Worm (Caenorhabditis elegans) whole organism, mixed stage, embryonic: ENCODE results near the gene str-118.

Source experiments
- M03D4.4 ChIP-seq: sonication (generic microtip); optimal IDR thresholded peaks from 2 replicates; lab custom pipeline; 2017; ENCODE audit warnings: mild to moderate bottlenecking, missing genetic modification characterization, missing compliant biosample characterization
- bed-3 ChIP-seq: fragments of 200-800 bp; sonication (Bioruptor generic); optimal IDR thresholded peaks from 3 replicates; lab custom pipeline; 2018; ENCODE audit warnings: mild to moderate bottlenecking, missing genetic modification characterization, moderate library complexity, missing compliant biosample characterization
- blmp-1 ChIP-seq: fragments of 150-350 bp; optimal IDR thresholded peaks from 2 replicates; lab custom pipeline; 2014; ENCODE audit warnings: missing biosample characterization, missing genetic modification characterization
- ceh-39 ChIP-seq: fragments of 150-350 bp; optimal IDR thresholded peaks from 2 replicates; lab custom pipeline; 2014; ENCODE audit warnings: missing biosample characterization, missing genetic modification characterization
- ceh-43 ChIP-seq: fragments of 200-800 bp; sonication (Bioruptor generic); optimal IDR thresholded peaks from 2 replicates; lab custom pipeline; 2018; ENCODE audit warnings: mild to moderate bottlenecking, missing genetic modification characterization, moderate library complexity, missing compliant biosample characterization
- ceh-83 ChIP-seq: fragments of 200-800 bp; sonication (Bioruptor generic); optimal IDR thresholded peaks from 2 replicates; lab custom pipeline; 2018; ENCODE audit warnings: mild to moderate bottlenecking, missing genetic modification characterization, missing compliant biosample characterization
- cnd-1 ChIP-seq: fragments of 200-800 bp; sonication (Bioruptor generic); optimal IDR thresholded peaks from 2 replicates; lab custom pipeline; 2018; ENCODE audit warnings: mild to moderate bottlenecking, missing genetic modification characterization, missing compliant biosample characterization
- drap-1 ChIP-seq: fragments of 200-800 bp; sonication (Bioruptor generic); optimal IDR thresholded peaks from 3 replicates; lab custom pipeline; 2018; ENCODE audit warnings: mild to moderate bottlenecking, missing genetic modification characterization, missing compliant biosample characterization
- elt-1 ChIP-seq: sonication (generic microtip); optimal IDR thresholded peaks from 2 replicates; lab custom pipeline; 2017; ENCODE audit warnings: missing genetic modification characterization, mild to moderate bottlenecking, missing compliant biosample characterization, antibody characterized with exemption, moderate library complexity, borderline replicate concordance; ENCODE audit not compliant: insufficient read depth
- elt-3 ChIP-seq: fragments of 150-350 bp; optimal IDR thresholded peaks from 2 replicates; lab custom pipeline; 2014; ENCODE audit warnings: missing biosample characterization, missing genetic modification characterization
- flh-1 ChIP-seq: fragments of 200-800 bp; sonication (Bioruptor generic); optimal IDR thresholded peaks from 2 replicates; lab custom pipeline; 2018; ENCODE audit warnings: mild to moderate bottlenecking, missing genetic modification characterization, moderate library complexity, missing compliant biosample characterization
- ham-2 ChIP-seq: fragments of 200-800 bp; sonication (Bioruptor generic); optimal IDR thresholded peaks from 2 replicates; lab custom pipeline; 2018; ENCODE audit warnings: mild to moderate bottlenecking, missing genetic modification characterization, missing compliant biosample characterization
- hlh-1 ChIP-seq: fragments of 150-350 bp; optimal IDR thresholded peaks from 2 replicates; lab custom pipeline; 2014; ENCODE audit warnings: missing biosample characterization, missing genetic modification reagents, missing genetic modification characterization
- lin-13 ChIP-seq: fragments of 150-350 bp; optimal IDR thresholded peaks from 2 replicates; lab custom pipeline; 2014; ENCODE audit warnings: missing biosample characterization, missing genetic modification characterization
- lin-32 ChIP-seq: fragments of 200-800 bp; sonication (Bioruptor generic); optimal IDR thresholded peaks from 2 replicates; lab custom pipeline; 2018; ENCODE audit warnings: mild to moderate bottlenecking, missing genetic modification characterization, missing compliant biosample characterization
- lsy-2 ChIP-seq: fragments of 150-350 bp; optimal IDR thresholded peaks from 2 replicates; lab custom pipeline; 2014; ENCODE audit warnings: missing biosample characterization, missing genetic modification characterization
- mab-5 ChIP-seq: fragments of 150-350 bp; optimal IDR thresholded peaks from 2 replicates; lab custom pipeline; 2014; ENCODE audit warnings: missing biosample characterization, missing genetic modification characterization
- mep-1 ChIP-seq: fragments of 150-350 bp; optimal IDR thresholded peaks from 2 replicates; lab custom pipeline; 2017; ENCODE audit warnings: missing biosample characterization, missing genetic modification reagents, missing genetic modification characterization, inconsistent platforms
- mls-2 ChIP-seq: sonication (generic microtip); optimal IDR thresholded peaks from 2 replicates; lab custom pipeline; 2016; ENCODE audit warnings: mild to moderate bottlenecking, missing genetic modification characterization, moderate library complexity, missing compliant biosample characterization
- nhr-12 ChIP-seq: fragments of 150-350 bp; optimal IDR thresholded peaks from 2 replicates; lab custom pipeline; 2014; ENCODE audit warnings: missing biosample characterization, missing genetic modification characterization
- nhr-2 ChIP-seq: fragments of 150-350 bp; optimal IDR thresholded peaks from 2 replicates; lab custom pipeline; 2014; ENCODE audit warnings: missing biosample characterization, missing genetic modification characterization
- nhr-237 ChIP-seq: fragments of 150-350 bp; optimal IDR thresholded peaks from 2 replicates; lab custom pipeline; 2014; ENCODE audit warnings: missing biosample characterization, missing genetic modification characterization
- nhr-28 ChIP-seq: fragments of 150-350 bp; optimal IDR thresholded peaks from 2 replicates; lab custom pipeline; 2014; ENCODE audit warnings: missing biosample characterization, missing genetic modification characterization
- pha-4 ChIP-seq: fragments of 150-350 bp; optimal IDR thresholded peaks from 2 replicates; lab custom pipeline; 2018; ENCODE audit warnings: missing biosample characterization, missing genetic modification reagents, missing genetic modification characterization
- sem-2 ChIP-seq: fragments of 200-800 bp; sonication (Bioruptor generic); optimal IDR thresholded peaks from 2 replicates; lab custom pipeline; 2018; ENCODE audit warnings: mild to moderate bottlenecking, missing genetic modification characterization, missing compliant biosample characterization
- snpc-4 ChIP-seq: fragments of 150-350 bp; optimal IDR thresholded peaks from 2 replicates; lab custom pipeline; 2014; ENCODE audit warnings: missing biosample characterization, missing genetic modification characterization
- tbx-8 ChIP-seq: fragments of 200-800 bp; sonication (Bioruptor generic); optimal IDR thresholded peaks from 2 replicates; lab custom pipeline; 2018; ENCODE audit warnings: mild to moderate bottlenecking, missing genetic modification characterization, moderate library complexity, missing compliant biosample characterization
- unc-62 ChIP-seq: fragments of 150-350 bp; optimal IDR thresholded peaks from 2 replicates; lab custom pipeline; 2014; ENCODE audit warnings: missing biosample characterization, missing genetic modification reagents, missing genetic modification characterization
- zip-8 ChIP-seq: fragments of 150-350 bp; optimal IDR thresholded peaks from 2 replicates; lab custom pipeline; 2014; ENCODE audit warnings: missing biosample characterization, missing genetic modification characterization
- ztf-11 ChIP-seq: fragments of 150-350 bp; optimal IDR thresholded peaks from 2 replicates; lab custom pipeline; 2014; ENCODE audit warnings: missing biosample characterization, missing genetic modification characterization

The str-118 gene

ce11 chrV:10007484-10007883, 44.5 kb upstream of the str-118 start:
- TF ChIP-seq zip-8 (tag; lab: Kevin White, UChicago) (peak; percentile 95), pha-4 (tag; lab: Kevin White, UChicago) (no peak)

ce11 chrV:10011623-10012022, 40.3 kb upstream of the str-118 start, which contains the start of gene lea-1:
lea-1 (plus strand) TSS chrV:10011923.
- no peak for TF ChIP-seq ceh-83 (GFP tag; lab: Kevin White, UChicago)
- TF ChIP-seq zip-8 (tag; lab: Kevin White, UChicago): no peak
- no peak for TF ChIP-seq elt-1 (tag; lab: Kevin White, UChicago)
- TF ChIP-seq bed-3: no peak
- no peak for TF ChIP-seq blmp-1 (tag; lab: Kevin White, UChicago)
- no peak for TF ChIP-seq unc-62 (GFP tag; lab: Kevin White, UChicago)
- TF ChIP-seq pha-4 (tag; lab: Kevin White, UChicago): no peak
- TF ChIP-seq nhr-237 (tag; lab: Kevin White, UChicago): no peak
- TF ChIP-seq lin-13: no peak
- no peak for TF ChIP-seq lin-32 (GFP tag; lab: Kevin White, UChicago)
- TF ChIP-seq, all 35 proteins: peak for 0

ce11 chrV:10012639-10013038, 39.3 kb upstream of the str-118 start:
- TF ChIP-seq elt-3 (tag; lab: Kevin White, UChicago): peak; percentile 38
- TF ChIP-seq sem-2 (GFP tag; lab: Kevin White, UChicago): no peak

ce11 chrV:10018291-10018690, 33.7 kb upstream of the str-118 start:
- TF ChIP-seq nhr-12 (tag; lab: Kevin White, UChicago) (no peak), elt-1 (tag; lab: Kevin White, UChicago) (no peak), blmp-1 (tag; lab: Kevin White, UChicago) (no peak)
- TF ChIP-seq, all 35 proteins: peak for 0

- no peak for TF ChIP-seq nhr-2
- TF ChIP-seq elt-3 (tag; lab: Kevin White, UChicago): no peak
- TF ChIP-seq drap-1: no peak
- no peak for TF ChIP-seq ceh-39 (tag; lab: Kevin White, UChicago)
- TF ChIP-seq ceh-43 (GFP tag; lab: Kevin White, UChicago): no peak
- TF ChIP-seq lin-32 (GFP tag; lab: Kevin White, UChicago): no peak
- TF ChIP-seq flh-1 (GFP tag; lab: Kevin White, UChicago): no peak
- no peak for TF ChIP-seq lsy-2 (tag; lab: Kevin White, UChicago)
- no peak for TF ChIP-seq mab-5
- no peak for TF ChIP-seq mep-1 (tag; lab: Kevin White, UChicago)
- TF ChIP-seq ztf-11 (tag; lab: Kevin White, UChicago): no peak
- TF ChIP-seq bed-3: no peak
- no peak for TF ChIP-seq lin-13
- no peak for TF ChIP-seq zip-8 (tag; lab: Kevin White, UChicago)
- TF ChIP-seq ceh-83 (GFP tag; lab: Kevin White, UChicago): no peak
- TF ChIP-seq nhr-237 (tag; lab: Kevin White, UChicago): no peak
- TF ChIP-seq ham-2 (GFP tag; lab: Kevin White, UChicago): no peak
These were observed 32.8 kb upstream of the str-118 start for ce11 chrV:10019083-10019624.

- no peak for TF ChIP-seq mls-2 (tag; lab: Kevin White, UChicago)
- TF ChIP-seq bed-3: no peak
- no peak for TF ChIP-seq blmp-1 (tag; lab: Kevin White, UChicago)
- no peak for TF ChIP-seq cnd-1 (tag; lab: Kevin White, UChicago)
- no peak for TF ChIP-seq pha-4 (tag; lab: Kevin White, UChicago)
- no peak for TF ChIP-seq tbx-8 (GFP tag; lab: Kevin White, UChicago)
- no peak for TF ChIP-seq mep-1 (tag; lab: Kevin White, UChicago)
- TF ChIP-seq unc-62 (GFP tag; lab: Kevin White, UChicago): no peak
- TF ChIP-seq lin-13: no peak
- TF ChIP-seq flh-1 (GFP tag; lab: Kevin White, UChicago): no peak
- no peak for TF ChIP-seq elt-3 (tag; lab: Kevin White, UChicago)
- no peak for TF ChIP-seq M03D4.4
- TF ChIP-seq ceh-43 (GFP tag; lab: Kevin White, UChicago): no peak
- TF ChIP-seq nhr-28 (tag; lab: Kevin White, UChicago): no peak
- no peak for TF ChIP-seq sem-2 (GFP tag; lab: Kevin White, UChicago)
- TF ChIP-seq drap-1: no peak
- TF ChIP-seq snpc-4: no peak
- no peak for TF ChIP-seq hlh-1
These were observed 32.0 kb upstream of the str-118 start for ce11 chrV:10019934-10020333.
